Worm (Caenorhabditis elegans): ENCODE results near the gene nmr-1.
A peak's percentile ranks its signal among the peaks of the same experiment; 100 is the strongest.

nmr-1 gene

DNA sequence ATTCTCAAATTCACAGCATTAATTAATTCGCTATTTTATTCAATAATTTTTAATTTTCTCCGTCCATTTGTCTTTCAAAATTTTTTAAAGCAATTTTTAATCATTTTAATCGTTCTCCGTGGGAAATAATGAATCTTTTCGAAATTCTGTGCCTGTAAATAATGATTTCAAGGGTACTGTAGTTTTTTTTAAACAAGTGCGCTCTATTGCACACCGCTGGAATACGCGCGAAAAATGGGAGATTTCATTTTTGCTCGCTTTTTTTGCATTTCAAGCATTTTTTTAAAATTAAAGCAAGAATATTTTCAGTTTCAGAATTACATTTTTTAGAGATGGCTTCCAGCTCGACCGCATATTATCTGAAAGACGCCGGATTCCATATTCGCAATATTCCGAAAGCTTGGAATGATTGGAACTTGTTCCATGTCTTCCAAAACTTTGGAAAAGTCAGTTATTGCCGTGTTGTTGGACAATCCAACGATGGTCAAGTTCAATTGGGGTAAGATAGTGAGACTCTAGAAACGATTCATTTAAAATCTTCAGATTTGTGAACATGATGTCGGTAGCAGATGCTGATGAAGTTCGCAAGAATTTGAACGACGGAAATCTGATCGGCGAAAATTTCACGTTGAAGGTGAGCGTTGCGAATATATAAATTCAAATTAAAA is 25.3 kb downstream of the nmr-1 start, which contains the start of gene tofu-6:
TSS of gene tofu-6 (plus strand) at position 302 of the 668 bp plus-strand sequence.
- TF ChIP-seq mcd-1 (GFP tag; IDR thresholded peaks at IDR 0.05) (peak; percentile 87), B0336.3 (GFP tag; IDR thresholded peaks at IDR 0.05) (0 out of 2 replicates have a peak, but pooled peaks have one; percentile 25), efl-1 (GFP tag; optimal IDR thresholded peaks at IDR 0.05) (peak; percentile 95), F33H1.4 (GFP tag; IDR thresholded peaks at IDR 0.05) (peak; percentile 78), madf-3 (GFP tag; IDR thresholded peaks at IDR 0.05) (no peak), tbp1 (GFP tag; optimal IDR thresholded peaks at IDR 0.05) (no peak), ama-1 (optimal IDR thresholded peaks at IDR 0.05) (no peak), ama-1 (GFP tag; optimal IDR thresholded peaks at IDR 0.05) (no peak), ztf-3 (GFP tag; optimal IDR thresholded peaks at IDR 0.05) (no peak), ceh-91 (GFP tag; IDR thresholded peaks at IDR 0.05) (peak; percentile 90), lsl-1 (GFP tag; optimal IDR thresholded peaks at IDR 0.05) (peak; percentile 96), unc-130 (GFP tag; optimal IDR thresholded peaks at IDR 0.05) (no peak), tlf-1 (GFP tag; optimal IDR thresholded peaks at IDR 0.05) (peak; percentile 39), nhr-27 (tag; optimal IDR thresholded peaks at IDR 0.05) (no peak), xnd-1 (tag; optimal IDR thresholded peaks at IDR 0.05) (peak; percentile 94), snpc-3.4 (tag; optimal IDR thresholded peaks at IDR 0.05) (peak; percentile 78), zfh-2 (GFP tag; conservative IDR thresholded peaks at IDR 0.05) (no peak), bed-1 (GFP tag; IDR thresholded peaks at IDR 0.05) (no peak), ceh-58 (GFP tag; IDR thresholded peaks at IDR 0.05) (no peak), somi-1 (GFP tag; optimal IDR thresholded peaks at IDR 0.05) (no peak), pbrm-1 (GFP tag; IDR thresholded peaks at IDR 0.05) (0 out of 2 replicates have a peak, but pooled peaks have one; percentile 12), B0019.2 (GFP tag; conservative IDR thresholded peaks at IDR 0.05) (0 out of 2 replicates have a peak, but pooled peaks have one; percentile 59), cebp-1 (GFP tag; IDR thresholded peaks at IDR 0.05) (no peak), cebp-1 (tag; optimal IDR thresholded peaks at IDR 0.05) (no peak), gei-17 (GFP tag; optimal IDR thresholded peaks at IDR 0.05) (no peak), snpc-1.1 (tag; optimal IDR thresholded peaks at IDR 0.05; ENCODE audit: insufficient read depth) (peak; percentile 24), F39B2.1 (GFP tag; IDR thresholded peaks at IDR 0.05) (no peak), hlh-26 (GFP tag; conservative IDR thresholded peaks at IDR 0.05) (no peak), ceh-100 (GFP tag; IDR thresholded peaks at IDR 0.05) (peak; percentile 26; the same call in 1 of the 2 replicates), nhr-179 (tag; optimal IDR thresholded peaks at IDR 0.05) (no peak), Y95B8A.8 (GFP tag; IDR thresholded peaks at IDR 0.05) (peak; percentile 50; the same call in 1 of the 2 replicates), ceh-79 (tag; optimal IDR thresholded peaks at IDR 0.05) (no peak), F52B5.7 (tag; optimal IDR thresholded peaks at IDR 0.05) (no peak), atf-7 (tag; optimal IDR thresholded peaks at IDR 0.05) (no peak), tbx-9 (tag; optimal IDR thresholded peaks at IDR 0.05; ENCODE audit: borderline replicate concordance) (no peak), dpff-1 (tag; optimal IDR thresholded peaks at IDR 0.05) (no peak), F37B4.10 (GFP tag; IDR thresholded peaks at IDR 0.05) (no peak), cebp-2 (GFP tag; IDR thresholded peaks at IDR 0.05) (no peak), ZK185.1 (tag; optimal IDR thresholded peaks at IDR 0.05; ENCODE audit: poor library complexity, severe bottlenecking) (no peak), Y53F4B.3 (GFP tag; IDR thresholded peaks at IDR 0.05) (no peak), F23B12.7 (tag; optimal IDR thresholded peaks at IDR 0.05; ENCODE audit: insufficient read depth) (peak; percentile 61), snpc-4 (GFP tag; optimal IDR thresholded peaks at IDR 0.05) (no peak), snpc-4 (tag; optimal IDR thresholded peaks at IDR 0.05) (peak in 1 of 4 experiments; percentile 5), lin-54 (GFP tag; optimal IDR thresholded peaks at IDR 0.05) (peak; percentile 55), him-1 (tag; optimal IDR thresholded peaks at IDR 0.05) (peak; percentile 69), sdz-38 (tag; optimal IDR thresholded peaks at IDR 0.05) (no peak), Y56A3A.18 (GFP tag; IDR thresholded peaks at IDR 0.05) (no peak), madf-8 (GFP tag; conservative IDR thresholded peaks at IDR 0.05) (peak; percentile 99)

All from whole organism, young adult.